Worm (Caenorhabditis elegans): ENCODE data around the gene Y71H2AM.11.

- TF ChIP-seq T22C8.4 (GFP tag; IDR thresholded peaks at IDR 0.05) (no peak), ztf-29 (GFP tag; IDR thresholded peaks at IDR 0.05) (no peak), cog-1 (tag; optimal IDR thresholded peaks at IDR 0.05) (no peak), klf-2 (GFP tag; conservative IDR thresholded peaks at IDR 0.05) (no peak), ref-1 (GFP tag; conservative IDR thresholded peaks at IDR 0.05) (no peak), tab-1 (GFP tag; IDR thresholded peaks at IDR 0.05) (no peak)
Observed at ce11 chrIII:2700637-2701036, 24.3 kb downstream of the Y71H2AM.11 start, which contains the start of gene set-27.
